Worm (Caenorhabditis elegans): ENCODE measurements around the gene rnp-9.

ce11 chrX:10172004-10172584 lies 5.0 kb downstream of the rnp-9 start, which contains the start of gene C07A4.2:
- no peak for TF ChIP-seq nhr-28 (tag; optimal IDR thresholded peaks at IDR 0.05)
- no peak for TF ChIP-seq pqm-1 (tag; optimal IDR thresholded peaks at IDR 0.05)
- no peak for TF ChIP-seq unc-62 (GFP tag; optimal IDR thresholded peaks at IDR 0.05)
- no peak for TF ChIP-seq nhr-76 (tag; optimal IDR thresholded peaks at IDR 0.05)
- no peak for TF ChIP-seq lin-13 (GFP tag; optimal IDR thresholded peaks at IDR 0.05)
- TF ChIP-seq efl-1 (optimal IDR thresholded peaks at IDR 0.05): no peak
- TF ChIP-seq efl-1 (GFP tag; optimal IDR thresholded peaks at IDR 0.05 in 1 of 2): no peak
- TF ChIP-seq mdl-1 (tag; optimal IDR thresholded peaks at IDR 0.05): no peak
- no peak for TF ChIP-seq lir-3 (tag; optimal IDR thresholded peaks at IDR 0.05; ENCODE audit: poor library complexity)
- no peak for TF ChIP-seq aly-2 (tag; optimal IDR thresholded peaks at IDR 0.05)
- no peak for TF ChIP-seq Y116A8C.19 (tag; optimal IDR thresholded peaks at IDR 0.05; ENCODE audit: borderline replicate concordance)

Measured in whole organism, L1 larva.